Worm (Caenorhabditis elegans) whole organism, midembryonic: Measurements from ENCODE around the gene scav-4.
A peak's percentile ranks its signal among the peaks of the same experiment; 100 is the strongest.

Source experiments
- T22C8.4 ChIP-seq: fragments of 200-800 bp; sonication (Bioruptor generic); IDR thresholded peaks from 2 replicates; pipeline ENCODE4 v1.3.6; 2022; ENCODE audit warnings: missing genetic modification characterization, missing compliant biosample characterization
- cog-1 ChIP-seq: sonication (generic microtip); optimal IDR thresholded peaks from 2 replicates; lab custom pipeline; 2016; ENCODE audit warnings: missing genetic modification characterization, missing compliant biosample characterization
- flt-1 ChIP-seq: fragments of 200-800 bp; sonication (Bioruptor generic); IDR thresholded peaks from 2 replicates; pipeline ENCODE4 v1.3.6; 2022; ENCODE audit warnings: missing genetic modification characterization, missing compliant biosample characterization
- klf-2 ChIP-seq: fragments of 200-800 bp; sonication (Bioruptor generic); conservative IDR thresholded peaks from 2 replicates; pipeline ENCODE4 v1.3.6; 2022; ENCODE audit warnings: missing genetic modification reagents, missing genetic modification characterization, missing compliant biosample characterization
- med-1 ChIP-seq: sonication (generic microtip); optimal IDR thresholded peaks from 2 replicates; lab custom pipeline; 2017; ENCODE audit warnings: missing genetic modification characterization, mild to moderate bottlenecking, missing compliant biosample characterization, antibody characterized with exemption, missing genetic modification reagents; ENCODE audit not compliant: insufficient read depth
- ref-1 ChIP-seq: fragments of 200-800 bp; sonication (Bioruptor generic); conservative IDR thresholded peaks from 2 replicates; pipeline ENCODE4 v1.3.6; 2022; ENCODE audit warnings: missing genetic modification reagents, missing genetic modification characterization, missing compliant biosample characterization
- tab-1 ChIP-seq: fragments of 200-800 bp; sonication (Bioruptor generic); IDR thresholded peaks from 2 replicates; pipeline ENCODE4 v1.3.6; 2022; ENCODE audit warnings: missing genetic modification characterization, missing compliant biosample characterization
- ztf-23 ChIP-seq: fragments of 200-800 bp; sonication (Bioruptor generic); IDR thresholded peaks from 2 replicates; pipeline ENCODE4 v1.3.6; 2022; ENCODE audit warnings: missing genetic modification reagents, missing genetic modification characterization, missing compliant biosample characterization
- ztf-29 ChIP-seq: fragments of 200-800 bp; sonication (Bioruptor generic); IDR thresholded peaks from 2 replicates; pipeline ENCODE4 v1.3.6; 2022; ENCODE audit warnings: missing genetic modification reagents, missing genetic modification characterization, missing compliant biosample characterization

The scav-4 gene

DNA sequence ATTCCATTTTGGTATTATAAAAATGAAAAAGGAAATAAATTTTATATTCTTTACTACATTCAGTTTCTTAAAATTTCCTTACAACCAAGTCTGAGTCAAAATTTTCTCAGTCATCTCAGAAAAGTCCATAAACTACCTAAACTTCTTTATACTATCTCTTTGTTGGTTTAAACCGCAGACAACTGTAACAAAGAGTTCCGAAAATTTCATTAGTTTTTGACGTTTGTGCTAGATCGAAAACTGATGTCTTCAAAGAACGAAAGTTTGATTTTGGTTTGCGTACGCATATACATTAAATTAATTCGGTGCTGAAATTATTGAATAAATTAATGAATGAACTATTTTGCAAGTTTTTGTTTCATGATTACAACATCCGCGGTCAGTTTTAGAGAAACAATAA lies 22.7 kb upstream of the scav-4 start:
- no peak for TF ChIP-seq cog-1 (tag; lab: Kevin White, UChicago)
- TF ChIP-seq ztf-29 (GFP tag; lab: Robert Waterston, UW): no peak
- TF ChIP-seq flt-1 (GFP tag; lab: Robert Waterston, UW): no peak
- no peak for TF ChIP-seq tab-1 (GFP tag; lab: Robert Waterston, UW)
- TF ChIP-seq ztf-23 (GFP tag; lab: Robert Waterston, UW): no peak
- TF ChIP-seq T22C8.4 (GFP tag; lab: Robert Waterston, UW): no peak
- TF ChIP-seq klf-2 (GFP tag; lab: Robert Waterston, UW): no peak
- no peak for TF ChIP-seq med-1 (GFP tag; lab: Kevin White, UChicago)
- TF ChIP-seq ref-1 (GFP tag; lab: Robert Waterston, UW): no peak

- TF ChIP-seq tab-1 (GFP tag; lab: Robert Waterston, UW) (no peak), cog-1 (tag; lab: Kevin White, UChicago) (no peak)
Measured at ce11 chrX:12965163-12965562, 16.4 kb upstream of the scav-4 start, which contains the start of gene frpr-2. TSS of gene frpr-2 (plus strand) at chrX:12965463.

DNA sequence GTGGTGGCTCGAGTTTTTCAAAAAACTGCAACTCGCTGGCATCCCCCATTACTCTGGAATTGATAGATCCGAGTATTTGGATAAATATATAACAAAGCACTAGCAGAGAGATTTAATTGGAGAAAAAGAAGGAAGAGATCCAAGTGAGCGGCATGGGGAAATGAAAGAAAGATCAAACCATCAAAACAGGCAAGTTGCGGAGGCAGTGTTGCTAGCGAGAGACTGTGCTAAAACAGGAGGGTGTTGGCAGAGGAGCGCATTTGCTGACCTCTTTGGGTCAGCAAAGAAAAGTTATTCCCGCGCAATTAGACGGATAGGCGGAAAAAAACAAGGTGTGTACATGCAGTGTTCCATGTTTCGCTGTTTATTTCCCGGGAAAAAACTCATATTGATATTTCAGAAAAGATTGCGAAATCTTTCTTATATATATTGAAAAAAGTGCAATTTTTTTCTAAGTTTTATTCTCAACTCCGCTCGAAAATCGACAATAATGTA lies 5.9 kb upstream of the scav-4 start, which contains the start of gene ppk-3:
Gene ppk-3, minus strand, starts transcription at position 51 of the 495 bp plus-strand sequence.
- no peak for TF ChIP-seq tab-1 (GFP tag; lab: Robert Waterston, UW)
- TF ChIP-seq T22C8.4 (GFP tag; lab: Robert Waterston, UW): no peak
- no peak for TF ChIP-seq klf-2 (GFP tag; lab: Robert Waterston, UW)
- peak; percentile 33 for TF ChIP-seq cog-1 (tag; lab: Kevin White, UChicago)
- no peak for TF ChIP-seq ztf-29 (GFP tag; lab: Robert Waterston, UW)
- no peak for TF ChIP-seq ztf-23 (GFP tag; lab: Robert Waterston, UW)

DNA sequence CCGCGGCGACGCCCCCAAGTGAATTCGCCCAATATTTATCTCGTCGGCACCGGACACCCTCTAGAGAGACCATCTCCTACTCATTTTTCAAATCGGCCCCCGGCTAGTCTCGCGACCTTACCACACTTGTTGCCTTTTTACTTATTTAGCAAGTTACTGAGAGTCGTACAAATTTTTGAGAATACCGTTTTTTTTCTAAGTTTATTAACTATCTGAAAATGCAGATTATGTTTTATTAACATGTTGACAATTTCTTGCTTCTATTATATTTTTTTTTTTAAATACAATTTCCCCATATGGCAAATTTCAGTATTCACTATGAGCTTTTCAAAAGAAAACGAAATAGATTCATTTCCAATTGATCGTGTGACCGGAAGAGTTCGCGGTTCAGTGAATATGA lies 4.8 kb upstream of the scav-4 start, which contains the start of the genes F11C1.4 and F11C1.10:
Gene F11C1.4, plus strand, starts transcription at position 301 of the 400 bp plus-strand sequence.
Gene F11C1.10, plus strand, starts transcription at position 309 of the 400 bp plus-strand sequence.
- no peak for TF ChIP-seq T22C8.4 (GFP tag; lab: Robert Waterston, UW)
- no peak for TF ChIP-seq ztf-29 (GFP tag; lab: Robert Waterston, UW)
- TF ChIP-seq tab-1 (GFP tag; lab: Robert Waterston, UW): no peak
- no peak for TF ChIP-seq ref-1 (GFP tag; lab: Robert Waterston, UW)
- TF ChIP-seq flt-1 (GFP tag; lab: Robert Waterston, UW): no peak

ce11 chrX:12977451-12977850 lies 4.1 kb upstream of the scav-4 start, which contains the start of gene F11C1.9:
TSS of gene F11C1.9 (minus strand) at chrX:12977551.
- no peak for TF ChIP-seq ztf-29 (GFP tag; lab: Robert Waterston, UW)
- no peak for TF ChIP-seq cog-1 (tag; lab: Kevin White, UChicago)
- TF ChIP-seq T22C8.4 (GFP tag; lab: Robert Waterston, UW): no peak

- TF ChIP-seq flt-1 (GFP tag; lab: Robert Waterston, UW) (no peak), ztf-23 (GFP tag; lab: Robert Waterston, UW) (no peak), tab-1 (GFP tag; lab: Robert Waterston, UW) (no peak), ref-1 (GFP tag; lab: Robert Waterston, UW) (no peak), klf-2 (GFP tag; lab: Robert Waterston, UW) (no peak), cog-1 (tag; lab: Kevin White, UChicago) (no peak), med-1 (GFP tag; lab: Kevin White, UChicago) (no peak), T22C8.4 (GFP tag; lab: Robert Waterston, UW) (no peak), ztf-29 (GFP tag; lab: Robert Waterston, UW) (no peak)
Measured at ce11 chrX:12978569-12978968, 3.0 kb upstream of the scav-4 start.

- TF ChIP-seq cog-1 (tag; lab: Kevin White, UChicago): no peak
- TF ChIP-seq ref-1 (GFP tag; lab: Robert Waterston, UW): no peak
- no peak for TF ChIP-seq ztf-29 (GFP tag; lab: Robert Waterston, UW)
- no peak for TF ChIP-seq klf-2 (GFP tag; lab: Robert Waterston, UW)
- TF ChIP-seq T22C8.4 (GFP tag; lab: Robert Waterston, UW): no peak
- no peak for TF ChIP-seq tab-1 (GFP tag; lab: Robert Waterston, UW)
- no peak for TF ChIP-seq ztf-23 (GFP tag; lab: Robert Waterston, UW)
- no peak for TF ChIP-seq flt-1 (GFP tag; lab: Robert Waterston, UW)
- no peak for TF ChIP-seq med-1 (GFP tag; lab: Kevin White, UChicago)
Measured at ce11 chrX:12979747-12980146, 1.8 kb upstream of the scav-4 start.

ce11 chrX:12982725-12983124 lies 1.1 kb downstream of the scav-4 start:
- TF ChIP-seq cog-1 (tag; lab: Kevin White, UChicago): no peak
- TF ChIP-seq klf-2 (GFP tag; lab: Robert Waterston, UW): no peak
- TF ChIP-seq ztf-23 (GFP tag; lab: Robert Waterston, UW): no peak
- no peak for TF ChIP-seq flt-1 (GFP tag; lab: Robert Waterston, UW)
- TF ChIP-seq ref-1 (GFP tag; lab: Robert Waterston, UW): no peak
- TF ChIP-seq T22C8.4 (GFP tag; lab: Robert Waterston, UW): no peak
- no peak for TF ChIP-seq med-1 (GFP tag; lab: Kevin White, UChicago)
- TF ChIP-seq ztf-29 (GFP tag; lab: Robert Waterston, UW): no peak
- no peak for TF ChIP-seq tab-1 (GFP tag; lab: Robert Waterston, UW)

DNA sequence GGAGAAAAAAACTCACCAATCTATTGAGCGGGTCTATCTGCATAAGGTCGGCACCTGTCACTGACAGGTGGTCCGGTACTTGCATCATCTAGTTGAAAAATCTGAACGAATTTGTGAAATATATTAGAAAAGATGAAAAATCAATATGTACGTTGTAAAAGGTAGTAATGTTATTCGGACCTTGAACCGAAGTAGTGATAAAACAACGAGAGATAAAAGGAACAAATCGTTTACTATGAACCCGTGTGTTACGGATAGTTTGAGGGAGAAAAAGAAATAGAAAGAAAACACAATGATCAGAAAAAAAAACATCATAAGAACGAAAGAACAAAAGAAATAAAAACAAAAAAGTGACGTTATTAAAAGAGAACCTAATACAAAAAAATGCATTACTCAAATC lies 5.5 kb downstream of the scav-4 start, which contains the start of gene mff-1:
Gene mff-1, minus strand, starts transcription at position 101 of the 400 bp plus-strand sequence.
- TF ChIP-seq klf-2 (GFP tag; lab: Robert Waterston, UW) (no peak), T22C8.4 (GFP tag; lab: Robert Waterston, UW) (no peak), flt-1 (GFP tag; lab: Robert Waterston, UW) (no peak), cog-1 (tag; lab: Kevin White, UChicago) (no peak), med-1 (GFP tag; lab: Kevin White, UChicago) (no peak), ref-1 (GFP tag; lab: Robert Waterston, UW) (no peak), ztf-23 (GFP tag; lab: Robert Waterston, UW) (no peak), ztf-29 (GFP tag; lab: Robert Waterston, UW) (no peak), tab-1 (GFP tag; lab: Robert Waterston, UW) (no peak)
